Fruit fly (Drosophila melanogaster) whole organism, embryonic: ENCODE results near the gene CG7295.

ENCODE experiments used
- Atf6 ChIP-seq: fragments of 200-800 bp; sonication (Bioruptor generic); IDR thresholded peaks from 2 replicates; pipeline ENCODE4 v1.3.6; 2022; ENCODE audit warnings: missing biosample characterization, missing genetic modification characterization
- BEAF-32 ChIP-seq: fragments of 200-800 bp; sonication (Bioruptor generic); optimal IDR thresholded peaks from 3 replicates; lab custom pipeline; 2017; ENCODE audit warnings: missing biosample characterization, missing genetic modification characterization, mild to moderate bottlenecking, moderate library complexity, missing genetic modification reagents
- CG10209 ChIP-seq: fragments of 200-800 bp; sonication (Bioruptor generic); optimal IDR thresholded peaks from 3 replicates; lab custom pipeline; 2017; ENCODE audit warnings: missing biosample characterization, mild to moderate bottlenecking, missing genetic modification characterization, missing genetic modification reagents
- CG1024 ChIP-seq: fragments of 200-800 bp; sonication (Bioruptor generic); IDR thresholded peaks from 2 replicates; pipeline ENCODE4 v1.3.6; 2022; ENCODE audit warnings: missing biosample characterization, missing genetic modification characterization
- CG12236 ChIP-seq: fragments of 200-800 bp; sonication (Bioruptor generic); optimal IDR thresholded peaks from 2 replicates; lab custom pipeline; 2016; ENCODE audit warnings: missing biosample characterization, missing genetic modification characterization
- CG1603 ChIP-seq: fragments of 200-800 bp; sonication (Bioruptor generic); optimal IDR thresholded peaks from 2 replicates; lab custom pipeline; 2019; ENCODE audit warnings: missing biosample characterization, mild to moderate bottlenecking, missing genetic modification characterization, moderate library complexity
- CG1647 ChIP-seq: fragments of 200-800 bp; sonication (Bioruptor generic); optimal IDR thresholded peaks from 3 replicates; lab custom pipeline; 2016; ENCODE audit warnings: missing biosample characterization, missing genetic modification characterization
- CG1792 ChIP-seq: fragments of 200-800 bp; sonication (Bioruptor generic); optimal IDR thresholded peaks from 2 replicates; lab custom pipeline; 2016; ENCODE audit warnings: missing biosample characterization, missing genetic modification characterization
- CG2116 ChIP-seq: fragments of 200-800 bp; sonication (Bioruptor generic); optimal IDR thresholded peaks from 3 replicates; lab custom pipeline; 2018; ENCODE audit warnings: missing biosample characterization, mild to moderate bottlenecking, missing genetic modification characterization
- CG3065 ChIP-seq: fragments of 200-800 bp; sonication (Bioruptor generic); optimal IDR thresholded peaks from 2 replicates; lab custom pipeline; 2016; ENCODE audit warnings: missing biosample characterization, missing genetic modification characterization
- CG34422 ChIP-seq: fragments of 200-800 bp; sonication (Bioruptor generic); IDR thresholded peaks from 3 replicates; pipeline ENCODE4 v1.3.6; 2022; ENCODE audit warnings: missing biosample characterization, missing genetic modification characterization
- CG3838 ChIP-seq: fragments of 200-800 bp; sonication (Bioruptor generic); optimal IDR thresholded peaks from 3 replicates; lab custom pipeline; 2016; ENCODE audit warnings: missing biosample characterization, missing genetic modification characterization
- CG3847 ChIP-seq: fragments of 200-800 bp; sonication (Bioruptor generic); IDR thresholded peaks from 2 replicates; pipeline ENCODE4 v1.3.6; 2022; ENCODE audit warnings: missing biosample characterization, missing genetic modification characterization
- CG6689 ChIP-seq: fragments of 200-800 bp; sonication (Bioruptor generic); IDR thresholded peaks from 2 replicates; pipeline ENCODE4 v1.3.6; 2022; ENCODE audit warnings: missing biosample characterization, missing genetic modification characterization
- CG7928 ChIP-seq: fragments of 200-800 bp; sonication (Bioruptor generic); optimal IDR thresholded peaks from 2 replicates; lab custom pipeline; 2017; ENCODE audit warnings: missing biosample characterization, mild to moderate bottlenecking, missing genetic modification characterization
- CG8765 ChIP-seq: fragments of 200-800 bp; sonication (Bioruptor generic); IDR thresholded peaks from 2 replicates; pipeline ENCODE4 v1.3.6; 2022; ENCODE audit warnings: missing biosample characterization, missing genetic modification characterization
- CG8944 ChIP-seq: fragments of 200-800 bp; sonication (Bioruptor generic); optimal IDR thresholded peaks from 3 replicates; lab custom pipeline; 2016; ENCODE audit warnings: missing biosample characterization, missing genetic modification characterization
- CG9437 ChIP-seq: fragments of 200-800 bp; sonication (Bioruptor generic); optimal IDR thresholded peaks from 2 replicates; lab custom pipeline; 2018; ENCODE audit warnings: missing biosample characterization, mild to moderate bottlenecking, missing genetic modification characterization
- Camta ChIP-seq: fragments of 200-800 bp; sonication (Bioruptor generic); optimal IDR thresholded peaks from 2 replicates; lab custom pipeline; 2016; ENCODE audit warnings: missing biosample characterization, missing genetic modification characterization
- CoRest ChIP-seq: fragments of 200-800 bp; sonication (Bioruptor generic); optimal IDR thresholded peaks from 3 replicates; lab custom pipeline; 2018; ENCODE audit warnings: missing biosample characterization, mild to moderate bottlenecking, missing genetic modification characterization, moderate library complexity
- Deaf1 ChIP-seq: fragments of 200-800 bp; optimal IDR thresholded peaks from 3 replicates; lab custom pipeline; 2019; ENCODE audit warnings: missing biosample characterization, mild to moderate bottlenecking, missing genetic modification characterization, moderate library complexity
- Dfd ChIP-seq, 2 experiments: fragments of >200 bp; optimal IDR thresholded peaks; 2 replicates each; lab custom pipeline; 2017; ENCODE audit warnings: missing biosample characterization in 2 of 2, missing genetic modification characterization in 2 of 2
- Dip3 ChIP-seq: fragments of 200-800 bp; sonication (Bioruptor generic); optimal IDR thresholded peaks from 3 replicates; lab custom pipeline; 2016; ENCODE audit warnings: missing biosample characterization, missing genetic modification characterization
- Elba2 ChIP-seq: fragments of 200-800 bp; sonication (Bioruptor generic); optimal IDR thresholded peaks from 3 replicates; lab custom pipeline; 2016; ENCODE audit warnings: missing biosample characterization, missing genetic modification characterization
- Fer3 ChIP-seq: fragments of 200-800 bp; sonication (Bioruptor generic); optimal IDR thresholded peaks from 2 replicates; lab custom pipeline; 2018; ENCODE audit warnings: missing biosample characterization, mild to moderate bottlenecking, missing genetic modification characterization, moderate library complexity
- Gsc ChIP-seq: fragments of 200-800 bp; sonication (Bioruptor generic); IDR thresholded peaks from 2 replicates; pipeline ENCODE4 v1.3.6; 2022; ENCODE audit warnings: missing biosample characterization, missing genetic modification characterization
- Gug ChIP-seq: fragments of 200-800 bp; sonication (Bioruptor generic); IDR thresholded peaks from 4 replicates; pipeline ENCODE4 v1.3.6; 2022; ENCODE audit warnings: missing biosample characterization, missing genetic modification characterization
- Mrtf ChIP-seq: fragments of 200-800 bp; sonication (Bioruptor generic); IDR thresholded peaks from 3 replicates; pipeline ENCODE4 v1.3.6; 2022; ENCODE audit warnings: missing biosample characterization, missing genetic modification characterization
- Neu2 ChIP-seq: fragments of 200-800 bp; sonication (Bioruptor generic); optimal IDR thresholded peaks from 3 replicates; lab custom pipeline; 2016; ENCODE audit warnings: missing biosample characterization, missing genetic modification characterization, borderline replicate concordance
- Rx ChIP-seq: fragments of 200-800 bp; sonication (Bioruptor generic); IDR thresholded peaks from 2 replicates; pipeline ENCODE4 v1.3.6; 2022; ENCODE audit warnings: missing biosample characterization, missing genetic modification characterization
- Sry-δ ChIP-seq: fragments of 200-800 bp; sonication (Bioruptor generic); optimal IDR thresholded peaks from 2 replicates; lab custom pipeline; 2016; ENCODE audit warnings: missing biosample characterization, missing genetic modification characterization
- ato ChIP-seq: fragments of 200-800 bp; sonication (Bioruptor generic); IDR thresholded peaks from 2 replicates; pipeline ENCODE4 v1.3.6; 2022; ENCODE audit warnings: missing biosample characterization, missing genetic modification characterization; ENCODE audit not compliant: partially characterized antibody
- crc ChIP-seq: fragments of 200-800 bp; sonication (Bioruptor generic); optimal IDR thresholded peaks from 2 replicates; lab custom pipeline; 2016; ENCODE audit warnings: missing biosample characterization, missing genetic modification characterization
- danr ChIP-seq: fragments of 200-800 bp; sonication (Bioruptor generic); IDR thresholded peaks from 2 replicates; pipeline ENCODE4 v1.3.6; 2022; ENCODE audit warnings: missing biosample characterization, missing genetic modification characterization
- dimm ChIP-seq: fragments of 200-800 bp; sonication (Bioruptor generic); IDR thresholded peaks from 2 replicates; pipeline ENCODE4 v1.3.6; 2022; ENCODE audit warnings: missing biosample characterization, missing genetic modification characterization
- ewg ChIP-seq: fragments of 200-800 bp; sonication (Bioruptor generic); optimal IDR thresholded peaks from 3 replicates; lab custom pipeline; 2017; ENCODE audit warnings: mild to moderate bottlenecking, missing biosample characterization, missing genetic modification reagents, missing genetic modification characterization
- fd64A ChIP-seq: fragments of 200-800 bp; sonication (Bioruptor generic); optimal IDR thresholded peaks from 3 replicates; lab custom pipeline; 2018; ENCODE audit warnings: missing biosample characterization, mild to moderate bottlenecking, missing genetic modification characterization
- grau ChIP-seq: fragments of 200-800 bp; optimal IDR thresholded peaks from 3 replicates; lab custom pipeline; 2019; ENCODE audit warnings: missing biosample characterization, mild to moderate bottlenecking, missing genetic modification characterization, moderate library complexity
- inv ChIP-seq: fragments of 200-800 bp; sonication (Bioruptor generic); IDR thresholded peaks from 2 replicates; pipeline ENCODE4 v1.3.6; 2022; ENCODE audit warnings: missing biosample characterization, missing genetic modification characterization; ENCODE audit not compliant: partially characterized antibody
- klu ChIP-seq: fragments of 200-800 bp; sonication (Bioruptor generic); IDR thresholded peaks from 2 replicates; pipeline ENCODE4 v1.3.6; 2022; ENCODE audit warnings: missing biosample characterization, missing genetic modification characterization
- lab ChIP-seq: fragments of 200-800 bp; sonication (Bioruptor generic); optimal IDR thresholded peaks from 3 replicates; lab custom pipeline; 2017; ENCODE audit warnings: missing biosample characterization, missing genetic modification characterization, mild to moderate bottlenecking, moderate library complexity, missing genetic modification reagents
- nau ChIP-seq: fragments of 200-800 bp; sonication (Bioruptor generic); optimal IDR thresholded peaks from 3 replicates; lab custom pipeline; 2017; ENCODE audit warnings: missing biosample characterization, mild to moderate bottlenecking, missing genetic modification characterization, missing genetic modification reagents
- oc ChIP-seq: fragments of 200-800 bp; sonication (Bioruptor generic); optimal IDR thresholded peaks from 2 replicates; lab custom pipeline; 2018; ENCODE audit warnings: missing biosample characterization, mild to moderate bottlenecking, missing genetic modification characterization, moderate library complexity
- onecut ChIP-seq: fragments of 200-800 bp; sonication (Bioruptor generic); IDR thresholded peaks from 2 replicates; pipeline ENCODE4 v1.3.6; 2022; ENCODE audit warnings: missing biosample characterization, missing genetic modification characterization
- peb ChIP-seq: fragments of 200-800 bp; sonication (Bioruptor generic); IDR thresholded peaks from 2 replicates; pipeline ENCODE4 v1.3.6; 2022; ENCODE audit warnings: missing biosample characterization, missing genetic modification characterization
- phol ChIP-seq: fragments of 200-800 bp; sonication (Bioruptor generic); optimal IDR thresholded peaks from 3 replicates; lab custom pipeline; 2018; ENCODE audit warnings: missing biosample characterization, mild to moderate bottlenecking, missing genetic modification characterization, moderate library complexity
- so ChIP-seq: fragments of 200-800 bp; sonication (Bioruptor generic); IDR thresholded peaks from 3 replicates; pipeline ENCODE4 v1.3.6; 2022; ENCODE audit warnings: missing biosample characterization, missing genetic modification characterization
- toy ChIP-seq: fragments of 200-800 bp; sonication (Bioruptor generic); IDR thresholded peaks from 2 replicates; pipeline ENCODE4 v1.3.6; 2022; ENCODE audit warnings: missing biosample characterization, missing genetic modification characterization
- tup ChIP-seq: fragments of 200-800 bp; sonication (Bioruptor generic); optimal IDR thresholded peaks from 2 replicates; lab custom pipeline; 2016; ENCODE audit warnings: missing biosample characterization, mild to moderate bottlenecking, missing genetic modification characterization, moderate library complexity
- wdn ChIP-seq: fragments of 200-800 bp; sonication (Bioruptor generic); IDR thresholded peaks from 2 replicates; pipeline ENCODE4 v1.3.6; 2022; ENCODE audit warnings: missing biosample characterization, missing genetic modification characterization
- wor ChIP-seq: fragments of 200-800 bp; sonication (Bioruptor generic); IDR thresholded peaks from 2 replicates; pipeline ENCODE4 v1.3.6; 2022; ENCODE audit warnings: missing biosample characterization, missing genetic modification characterization

Gene CG7295

dm6 chr2L:1884409-1885082, 14.9 kb downstream of the CG7295 start, which contains the start of gene Wdr62 (continued):
- TF ChIP-seq CG10209: peak; percentile 4
- no peak for TF ChIP-seq Rx (GFP tag; lab: Robert Waterston, UW)
- TF ChIP-seq Gsc (GFP tag; lab: Robert Waterston, UW): no peak
- peak; percentile 35 for TF ChIP-seq CG8944 (GFP tag; lab: Kevin White, UChicago)
- no peak for TF ChIP-seq CG12236 (GFP tag; lab: Kevin White, UChicago)
- no peak for TF ChIP-seq wdn (GFP tag; lab: Robert Waterston, UW)
- TF ChIP-seq CG1024 (GFP tag; lab: Robert Waterston, UW): no peak
- no peak for TF ChIP-seq toy
- no peak for TF ChIP-seq Gug (GFP tag; lab: Robert Waterston, UW)
- TF ChIP-seq crc (GFP tag; lab: Kevin White, UChicago): no peak
- TF ChIP-seq Deaf1 (tag; lab: Kevin White, UChicago): peak; percentile 30
- TF ChIP-seq CG3838: peak; percentile 17
- peak; percentile 68 for TF ChIP-seq BEAF-32
- no peak for TF ChIP-seq danr (GFP tag; lab: Robert Waterston, UW)
- TF ChIP-seq wor (GFP tag; lab: Robert Waterston, UW): no peak
- TF ChIP-seq peb (GFP tag; lab: Robert Waterston, UW): no peak
- no peak for TF ChIP-seq Mrtf
- peak; percentile 65 for TF ChIP-seq CG2116 (GFP tag; lab: Kevin White, UChicago)
- TF ChIP-seq inv: peak; percentile 60
- TF ChIP-seq Sry-δ (GFP tag; lab: Kevin White, UChicago): peak; percentile 96
- peak; percentile 43 for TF ChIP-seq CoRest (tag; lab: Kevin White, UChicago)
- TF ChIP-seq fd64A: peak; percentile 25
- TF ChIP-seq Elba2 (GFP tag; lab: Kevin White, UChicago): peak; percentile 84
- no peak for TF ChIP-seq Dfd (GFP tag; optimal IDR thresholded peaks at IDR 0.05; lab: Kevin White, UChicago)
- TF ChIP-seq Neu2 (GFP tag; lab: Kevin White, UChicago): no peak
- peak; percentile 59; the same call in 1 of the 3 replicates for TF ChIP-seq so
- peak; percentile 21 for TF ChIP-seq Fer3 (tag; lab: Kevin White, UChicago)
- peak; percentile 82 for TF ChIP-seq CG1603
- peak; percentile 88 for TF ChIP-seq CG34422 (GFP tag; lab: Robert Waterston, UW)
- no peak for TF ChIP-seq Dip3 (GFP tag; lab: Kevin White, UChicago)
- peak; percentile 79 for TF ChIP-seq lab
- TF ChIP-seq CG3847 (GFP tag; lab: Robert Waterston, UW): peak; percentile 92
- no peak for TF ChIP-seq CG9437 (GFP tag; lab: Kevin White, UChicago)
- TF ChIP-seq Atf6 (GFP tag; lab: Robert Waterston, UW): peak; percentile 63
- no peak for TF ChIP-seq CG7928 (GFP tag; lab: Kevin White, UChicago)
- TF ChIP-seq oc (tag; lab: Kevin White, UChicago): peak; percentile 78
- TF ChIP-seq ato (GFP tag; lab: Robert Waterston, UW): peak; percentile 64
- TF ChIP-seq CG3065 (GFP tag; lab: Kevin White, UChicago): no peak
- no peak for TF ChIP-seq tup (GFP tag; lab: Kevin White, UChicago)
- TF ChIP-seq Camta (GFP tag; lab: Kevin White, UChicago): peak; percentile 30
- peak; percentile 74 for TF ChIP-seq onecut (GFP tag; lab: Robert Waterston, UW)
- TF ChIP-seq CG1647 (GFP tag; lab: Kevin White, UChicago): peak; percentile 52
- no peak for TF ChIP-seq dimm (GFP tag; lab: Robert Waterston, UW)
- peak; percentile 51 for TF ChIP-seq grau
- 0 out of 2 replicates have a peak, but pooled peaks have one; percentile 24 for TF ChIP-seq klu (GFP tag; lab: Robert Waterston, UW)
- peak; percentile 49 for TF ChIP-seq phol (tag; lab: Kevin White, UChicago)
- TF ChIP-seq ewg (GFP tag; lab: Kevin White, UChicago): no peak
- peak; percentile 56 for TF ChIP-seq CG1792 (GFP tag; lab: Kevin White, UChicago)
- peak; percentile 66 for TF ChIP-seq nau (GFP tag; lab: Kevin White, UChicago)
- TF ChIP-seq CG8765 (GFP tag; lab: Robert Waterston, UW): 0 out of 2 replicates have a peak, but pooled peaks have one; percentile 18
- no peak for TF ChIP-seq CG6689 (GFP tag; lab: Robert Waterston, UW)
